Worm (Caenorhabditis elegans) whole organism, L1 larva: ENCODE results near the gene bgnt-1.1.

Experiments used
- Y116A8C.19 ChIP-seq: sonication (generic microtip); optimal IDR thresholded peaks from 2 replicates; lab custom pipeline; 2016; ENCODE audit warnings: missing compliant biosample characterization, missing genetic modification characterization, borderline replicate concordance
- alr-1 ChIP-seq: fragments of 200-800 bp; sonication (Bioruptor generic); optimal IDR thresholded peaks from 2 replicates; lab custom pipeline; 2018; ENCODE audit warnings: borderline replicate concordance, mild to moderate bottlenecking, missing genetic modification characterization, missing compliant biosample characterization
- aly-2 ChIP-seq: fragments of 150-350 bp; optimal IDR thresholded peaks from 2 replicates; lab custom pipeline; 2014; ENCODE audit warnings: missing biosample characterization, missing genetic modification characterization
- ama-1 ChIP-seq: fragments of 150-350 bp; optimal IDR thresholded peaks from 2 replicates; lab custom pipeline; 2014
- blmp-1 ChIP-seq: fragments of 150-350 bp; optimal IDR thresholded peaks from 2 replicates; lab custom pipeline; 2014; ENCODE audit warnings: missing biosample characterization, missing genetic modification characterization
- ceh-82 ChIP-seq, 3 experiments: fragments of 150-350 bp in 1 of 3; sonication (generic microtip) in 2 of 3; optimal IDR thresholded peaks; 2 replicates each; lab custom pipeline; 2014 to 2017; ENCODE audit warnings: missing biosample characterization in 3 of 3, missing genetic modification characterization in 3 of 3
- ceh-88 ChIP-seq: fragments of 200-800 bp; sonication (Bioruptor generic); IDR thresholded peaks from 2 replicates; pipeline ENCODE4 v1.3.6; 2022; ENCODE audit warnings: missing genetic modification characterization, missing compliant biosample characterization
- ceh-90 ChIP-seq: sonication (generic microtip); optimal IDR thresholded peaks from 2 replicates; lab custom pipeline; 2016; ENCODE audit warnings: missing genetic modification characterization, missing compliant biosample characterization
- ces-1 ChIP-seq: fragments of 150-350 bp; optimal IDR thresholded peaks from 2 replicates; lab custom pipeline; 2014; ENCODE audit warnings: missing biosample characterization, missing genetic modification reagents, missing genetic modification characterization
- dsc-1 ChIP-seq: sonication (generic microtip); optimal IDR thresholded peaks from 2 replicates; lab custom pipeline; 2016; ENCODE audit warnings: mild to moderate bottlenecking, missing genetic modification characterization, missing compliant biosample characterization
- efl-1 ChIP-seq, 4 experiments: fragments of 150-350 bp; optimal IDR thresholded peaks in 3 of 4; peaks in 1 of 4; 1 replicate in 1 of 4; 2 replicates in 3 of 4; lab custom pipeline; 2014; ENCODE audit warnings: missing biosample characterization in 2 of 4, missing genetic modification characterization in 2 of 4, missing genetic modification reagents in 2 of 4
- efl-3 ChIP-seq: fragments of 200-800 bp; sonication (Bioruptor generic); optimal IDR thresholded peaks from 2 replicates; lab custom pipeline; 2018; ENCODE audit warnings: mild to moderate bottlenecking, missing genetic modification characterization, missing compliant biosample characterization
- elt-2 ChIP-seq: sonication (generic microtip); optimal IDR thresholded peaks from 2 replicates; lab custom pipeline; 2016; ENCODE audit warnings: missing genetic modification characterization, mild to moderate bottlenecking, inconsistent platforms, missing compliant biosample characterization, missing genetic modification reagents
- fkh-10 ChIP-seq: sonication (generic microtip); optimal IDR thresholded peaks from 2 replicates; lab custom pipeline; 2017; ENCODE audit warnings: missing biosample characterization, missing genetic modification reagents, missing genetic modification characterization
- fkh-4 ChIP-seq: sonication (generic microtip); optimal IDR thresholded peaks from 2 replicates; lab custom pipeline; 2016; ENCODE audit warnings: missing compliant biosample characterization, missing genetic modification characterization, borderline replicate concordance
- irx-1 ChIP-seq: sonication (generic microtip); optimal IDR thresholded peaks from 2 replicates; lab custom pipeline; 2016; ENCODE audit warnings: missing genetic modification characterization, missing compliant biosample characterization
- jun-1 ChIP-seq: fragments of 150-350 bp; optimal IDR thresholded peaks from 2 replicates; lab custom pipeline; 2014; ENCODE audit warnings: missing biosample characterization, missing genetic modification reagents, missing genetic modification characterization
- lin-14 ChIP-seq: fragments of 200-800 bp; sonication (Bioruptor generic); optimal IDR thresholded peaks from 2 replicates; lab custom pipeline; 2018; ENCODE audit warnings: mild to moderate bottlenecking, missing genetic modification characterization, moderate library complexity, missing compliant biosample characterization
- lin-15B ChIP-seq: fragments of 150-350 bp; sonication (generic microtip); optimal IDR thresholded peaks from 3 replicates; lab custom pipeline; 2014; ENCODE audit warnings: missing biosample characterization, missing genetic modification characterization
- lin-35 ChIP-seq, 2 experiments: fragments of 150-350 bp; optimal IDR thresholded peaks; 2 replicates each; lab custom pipeline; 2014; ENCODE audit warnings: missing biosample characterization in 2 of 2, missing genetic modification characterization in 2 of 2, missing genetic modification reagents in 2 of 2
- lir-3 ChIP-seq: sonication (generic microtip); optimal IDR thresholded peaks from 2 replicates; lab custom pipeline; 2016; ENCODE audit warnings: mild to moderate bottlenecking, missing genetic modification characterization, moderate library complexity, missing compliant biosample characterization; ENCODE audit not compliant: poor library complexity
- lsy-2 ChIP-seq, 2 experiments: fragments of 150-350 bp; optimal IDR thresholded peaks; 2 replicates each; lab custom pipeline; 2014; ENCODE audit warnings: missing biosample characterization in 2 of 2, missing genetic modification characterization in 2 of 2
- mab-9 ChIP-seq: fragments of 200-800 bp; sonication (Bioruptor generic); IDR thresholded peaks from 2 replicates; pipeline ENCODE4 v1.3.6; 2022; ENCODE audit warnings: missing genetic modification reagents, missing genetic modification characterization, missing compliant biosample characterization
- mef-2 ChIP-seq: fragments of 150-350 bp; optimal IDR thresholded peaks from 2 replicates; lab custom pipeline; 2014; ENCODE audit warnings: missing biosample characterization, missing genetic modification characterization
- mep-1 ChIP-seq: fragments of 150-350 bp; optimal IDR thresholded peaks from 2 replicates; lab custom pipeline; 2014; ENCODE audit warnings: missing biosample characterization, missing genetic modification characterization
- nhr-12 ChIP-seq: sonication (generic microtip); optimal IDR thresholded peaks from 2 replicates; lab custom pipeline; 2017; ENCODE audit warnings: missing biosample characterization, missing genetic modification characterization
- nhr-19 ChIP-seq: fragments of 200-800 bp; sonication (Bioruptor generic); conservative IDR thresholded peaks from 2 replicates; pipeline ENCODE4 v1.3.6; 2022; ENCODE audit warnings: missing genetic modification characterization, missing compliant biosample characterization
- nhr-20 ChIP-seq: sonication (generic microtip); optimal IDR thresholded peaks from 2 replicates; lab custom pipeline; 2016; ENCODE audit warnings: mild to moderate bottlenecking, missing genetic modification characterization, missing compliant biosample characterization
- nhr-237 ChIP-seq: fragments of 150-350 bp; optimal IDR thresholded peaks from 2 replicates; lab custom pipeline; 2014; ENCODE audit warnings: missing biosample characterization, missing genetic modification characterization
- nhr-47 ChIP-seq: sonication (generic microtip); optimal IDR thresholded peaks from 2 replicates; lab custom pipeline; 2016; ENCODE audit warnings: mild to moderate bottlenecking, missing genetic modification characterization, moderate library complexity, missing compliant biosample characterization
- nhr-71 ChIP-seq: sonication (generic microtip); optimal IDR thresholded peaks from 2 replicates; lab custom pipeline; 2016; ENCODE audit warnings: mild to moderate bottlenecking, missing genetic modification characterization, moderate library complexity, missing compliant biosample characterization
- nhr-84 ChIP-seq: sonication (generic microtip); optimal IDR thresholded peaks from 2 replicates; lab custom pipeline; 2017; ENCODE audit warnings: missing biosample characterization, missing genetic modification characterization
- nhr-85 ChIP-seq: sonication (generic microtip); peaks from one replicate; lab custom pipeline; 2016; ENCODE audit warnings: missing genetic modification characterization, inconsistent platforms, missing compliant biosample characterization
- nhr-90 ChIP-seq: sonication (generic microtip); optimal IDR thresholded peaks from 2 replicates; lab custom pipeline; 2016; ENCODE audit warnings: mild to moderate bottlenecking, missing genetic modification characterization, missing compliant biosample characterization; ENCODE audit not compliant: poor library complexity
- pag-3 ChIP-seq: sonication (generic microtip); optimal IDR thresholded peaks from 2 replicates; lab custom pipeline; 2017; ENCODE audit warnings: missing genetic modification characterization, mild to moderate bottlenecking, missing compliant biosample characterization, antibody characterized with exemption, borderline replicate concordance; ENCODE audit not compliant: insufficient read depth
- rnt-1 ChIP-seq: sonication (generic microtip); optimal IDR thresholded peaks from 2 replicates; lab custom pipeline; 2016; ENCODE audit warnings: mild to moderate bottlenecking, missing genetic modification characterization, moderate library complexity, missing compliant biosample characterization
- skn-1 ChIP-seq: fragments of 150-350 bp; optimal IDR thresholded peaks from 2 replicates; lab custom pipeline; 2014; ENCODE audit warnings: missing biosample characterization, missing genetic modification characterization
- snu-23 ChIP-seq: sonication (generic microtip); optimal IDR thresholded peaks from 2 replicates; lab custom pipeline; 2016; ENCODE audit warnings: missing genetic modification characterization, missing compliant biosample characterization
- sox-4 ChIP-seq: sonication (generic microtip); optimal IDR thresholded peaks from 2 replicates; lab custom pipeline; 2016; ENCODE audit warnings: missing genetic modification characterization, missing compliant biosample characterization
- sptf-1 ChIP-seq: fragments of 150-350 bp; optimal IDR thresholded peaks from 2 replicates; lab custom pipeline; 2014; ENCODE audit warnings: missing biosample characterization, missing genetic modification characterization
- sup-37 ChIP-seq: fragments of 200-800 bp; sonication (Bioruptor generic); optimal IDR thresholded peaks from 2 replicates; lab custom pipeline; 2018; ENCODE audit warnings: mild to moderate bottlenecking, missing genetic modification characterization, missing compliant biosample characterization
- unc-130 ChIP-seq: fragments of 150-350 bp; optimal IDR thresholded peaks from 2 replicates; lab custom pipeline; 2017; ENCODE audit warnings: missing biosample characterization, missing genetic modification characterization, inconsistent platforms
- unc-30 ChIP-seq: sonication (generic microtip); optimal IDR thresholded peaks from 2 replicates; lab custom pipeline; 2017; ENCODE audit warnings: missing biosample characterization, missing genetic modification characterization
- unc-86 ChIP-seq: sonication (generic microtip); optimal IDR thresholded peaks from 2 replicates; lab custom pipeline; 2016; ENCODE audit warnings: missing genetic modification characterization, missing compliant biosample characterization

Gene bgnt-1.1

ce11 chrIV:10507586-10507985, 35.0 kb downstream of the bgnt-1.1 start (continued):
- peak; percentile 86 for TF ChIP-seq fkh-10
- TF ChIP-seq sptf-1 (tag; lab: Kevin White, UChicago): no peak
- no peak for TF ChIP-seq sox-4 (tag; lab: Kevin White, UChicago)
- no peak for TF ChIP-seq blmp-1 (tag; lab: Kevin White, UChicago)
- TF ChIP-seq unc-86: peak; percentile 93

ce11 chrIV:10511432-10511831, 38.9 kb downstream of the bgnt-1.1 start:
- no peak for TF ChIP-seq ces-1 (GFP tag; lab: Kevin White, UChicago)
- peak in 1 of 2 experiments; percentile 8 for TF ChIP-seq lsy-2 (tag; optimal IDR thresholded peaks at IDR 0.05; lab: Kevin White, UChicago)
- peak; percentile 3 for TF ChIP-seq nhr-90 (tag; lab: Kevin White, UChicago)
- TF ChIP-seq nhr-12 (tag; lab: Kevin White, UChicago): no peak
- no peak for TF ChIP-seq irx-1 (tag; lab: Kevin White, UChicago)
- no peak; the same call in 1 of the 2 replicates for TF ChIP-seq nhr-19 (GFP tag; lab: Robert Waterston, UW)
- peak; percentile 20 for TF ChIP-seq nhr-47 (tag; lab: Kevin White, UChicago)
- TF ChIP-seq lin-14 (GFP tag; lab: Kevin White, UChicago): peak; percentile 24
- TF ChIP-seq ama-1 (lab: Kevin White, UChicago): peak; percentile 4
- peak in 1 of 3 experiments; percentile 2 for TF ChIP-seq ceh-82 (tag; optimal IDR thresholded peaks at IDR 0.05; lab: Kevin White, UChicago)
- TF ChIP-seq lin-15B (tag; lab: Kevin White, UChicago): no peak
- TF ChIP-seq nhr-85 (tag; lab: Kevin White, UChicago): no peak
- TF ChIP-seq sup-37 (GFP tag; lab: Kevin White, UChicago): no peak
- TF ChIP-seq aly-2 (tag; lab: Kevin White, UChicago): no peak
- TF ChIP-seq nhr-20: peak; percentile 15
- no peak for TF ChIP-seq efl-3 (GFP tag; lab: Kevin White, UChicago)
- TF ChIP-seq elt-2 (tag; lab: Kevin White, UChicago): peak; percentile 94
- no peak for TF ChIP-seq efl-1 (optimal IDR thresholded peaks at IDR 0.05; lab: Kevin White, UChicago)
- TF ChIP-seq efl-1 (GFP tag; optimal IDR thresholded peaks at IDR 0.05 in 1 of 2; lab: Kevin White, UChicago): peak in 1 of 2 experiments; percentile 82
- no peak for TF ChIP-seq ceh-88 (GFP tag; lab: Robert Waterston, UW)
- no peak for TF ChIP-seq snu-23 (GFP tag; lab: Kevin White, UChicago)
- TF ChIP-seq unc-30: no peak
- TF ChIP-seq fkh-10: no peak
- TF ChIP-seq dsc-1 (tag; lab: Kevin White, UChicago): no peak
- no peak for TF ChIP-seq mep-1 (tag; lab: Kevin White, UChicago)
- peak in 1 of 2 experiments; percentile 44 for TF ChIP-seq lin-35 (GFP tag; optimal IDR thresholded peaks at IDR 0.05; lab: Kevin White, UChicago)
- no peak for TF ChIP-seq alr-1 (tag; lab: Kevin White, UChicago)
- no peak for TF ChIP-seq skn-1 (tag; lab: Kevin White, UChicago)
- TF ChIP-seq nhr-71 (tag; lab: Kevin White, UChicago): peak; percentile 57
- peak; percentile 14 for TF ChIP-seq jun-1 (tag; lab: Kevin White, UChicago)
- TF ChIP-seq nhr-237: no peak

ce11 chrIV:10512752-10513151, 40.2 kb downstream of the bgnt-1.1 start:
- TF ChIP-seq Y116A8C.19 (tag; lab: Kevin White, UChicago) (no peak), lsy-2 (tag; optimal IDR thresholded peaks at IDR 0.05; lab: Kevin White, UChicago) (peak in 1 of 2 experiments; percentile 40), nhr-71 (tag; lab: Kevin White, UChicago) (peak; percentile 53), mep-1 (tag; lab: Kevin White, UChicago) (peak; percentile 41), efl-1 (optimal IDR thresholded peaks at IDR 0.05; lab: Kevin White, UChicago) (no peak), efl-1 (GFP tag; optimal IDR thresholded peaks at IDR 0.05 in 1 of 2; lab: Kevin White, UChicago) (peak in 1 of 2 experiments; percentile 78), lin-14 (GFP tag; lab: Kevin White, UChicago) (peak; percentile 69), rnt-1 (peak; percentile 51), mab-9 (GFP tag; lab: Robert Waterston, UW) (no peak), fkh-4 (tag; lab: Kevin White, UChicago) (peak; percentile 94), pag-3 (tag; lab: Kevin White, UChicago) (peak; percentile 77), dsc-1 (tag; lab: Kevin White, UChicago) (peak; percentile 99), lir-3 (tag; lab: Kevin White, UChicago) (no peak), unc-130 (peak; percentile 50), snu-23 (GFP tag; lab: Kevin White, UChicago) (peak; percentile 39), nhr-84 (tag; lab: Kevin White, UChicago) (no peak), ceh-90 (tag; lab: Kevin White, UChicago) (no peak), mef-2 (tag; lab: Kevin White, UChicago) (peak; percentile 10)
